Worm (Caenorhabditis elegans): Measurements from ENCODE around the gene asp-9.

- no peak for TF ChIP-seq nhr-25 (tag; optimal IDR thresholded peaks at IDR 0.05; ENCODE audit: borderline replicate concordance, insufficient read depth)
- no peak for TF ChIP-seq ztf-11 (tag; optimal IDR thresholded peaks at IDR 0.05)
- no peak for TF ChIP-seq mdl-1 (tag; optimal IDR thresholded peaks at IDR 0.05)
- TF ChIP-seq ZK546.5 (tag; optimal IDR thresholded peaks at IDR 0.05): no peak
- no peak for TF ChIP-seq ceh-28 (tag; optimal IDR thresholded peaks at IDR 0.05)
- TF ChIP-seq dmd-8 (GFP tag; IDR thresholded peaks at IDR 0.05): no peak
- no peak for TF ChIP-seq unc-130 (GFP tag; optimal IDR thresholded peaks at IDR 0.05)
- no peak for TF ChIP-seq aly-2 (tag; optimal IDR thresholded peaks at IDR 0.05)
- no peak for TF ChIP-seq lsy-2 (tag; optimal IDR thresholded peaks at IDR 0.05)
Observed at ce11 chrIV:6200249-6200648, 14.6 kb downstream of the asp-9 start.
